Fruit fly (Drosophila melanogaster) whole organism, embryonic: ENCODE data around the gene mib2.

Experiments
- Ada2b ChIP-seq: fragments of 200-800 bp; sonication (Bioruptor generic); IDR thresholded peaks from 2 replicates; pipeline ENCODE4 v1.3.6; 2022; ENCODE audit warnings: missing biosample characterization, missing genetic modification characterization
- Aef1 ChIP-seq: fragments of 200-800 bp; sonication (Bioruptor generic); IDR thresholded peaks from 3 replicates; pipeline ENCODE4 v1.3.6; 2022; ENCODE audit warnings: missing biosample characterization, missing genetic modification characterization
- BEAF-32 ChIP-seq: fragments of 200-800 bp; sonication (Bioruptor generic); optimal IDR thresholded peaks from 3 replicates; lab custom pipeline; 2017; ENCODE audit warnings: missing biosample characterization, missing genetic modification characterization, mild to moderate bottlenecking, moderate library complexity, missing genetic modification reagents
- CG10366 ChIP-seq: fragments of 200-800 bp; sonication (Bioruptor generic); IDR thresholded peaks from 2 replicates; pipeline ENCODE4 v1.3.6; 2022; ENCODE audit warnings: missing biosample characterization, missing genetic modification characterization
- CG13424 ChIP-seq: fragments of 200-800 bp; sonication (Bioruptor generic); optimal IDR thresholded peaks from 2 replicates; lab custom pipeline; 2019; ENCODE audit warnings: missing biosample characterization, mild to moderate bottlenecking, missing genetic modification characterization, moderate library complexity
- CG14710 ChIP-seq: fragments of 200-800 bp; sonication (Bioruptor generic); optimal IDR thresholded peaks from 3 replicates; lab custom pipeline; 2019; ENCODE audit warnings: missing biosample characterization, mild to moderate bottlenecking, missing genetic modification characterization, moderate library complexity
- CG16779 ChIP-seq: fragments of 200-800 bp; sonication (Bioruptor generic); IDR thresholded peaks from 2 replicates; pipeline ENCODE4 v1.3.6; 2022; ENCODE audit warnings: missing biosample characterization, missing genetic modification characterization
- CG1792 ChIP-seq: fragments of 200-800 bp; sonication (Bioruptor generic); optimal IDR thresholded peaks from 2 replicates; lab custom pipeline; 2016; ENCODE audit warnings: missing biosample characterization, missing genetic modification characterization
- CG2678 ChIP-seq: fragments of 200-800 bp; sonication (Bioruptor generic); optimal IDR thresholded peaks from 3 replicates; lab custom pipeline; 2019; ENCODE audit warnings: missing biosample characterization, mild to moderate bottlenecking, missing genetic modification characterization, moderate library complexity
- CG3163 ChIP-seq: fragments of 200-800 bp; sonication (Bioruptor generic); optimal IDR thresholded peaks from 3 replicates; lab custom pipeline; 2016; ENCODE audit warnings: missing biosample characterization, missing genetic modification characterization
- CG34376 ChIP-seq: fragments of 200-800 bp; sonication (Bioruptor generic); optimal IDR thresholded peaks from 2 replicates; lab custom pipeline; 2018; ENCODE audit warnings: missing biosample characterization, mild to moderate bottlenecking, missing genetic modification characterization
- CG8089 ChIP-seq: fragments of 200-800 bp; sonication (Bioruptor generic); optimal IDR thresholded peaks from 3 replicates; lab custom pipeline; 2016; ENCODE audit warnings: missing biosample characterization, missing genetic modification characterization
- CG8359 ChIP-seq: fragments of 200-800 bp; sonication (Bioruptor generic); optimal IDR thresholded peaks from 2 replicates; lab custom pipeline; 2017; ENCODE audit warnings: missing biosample characterization, mild to moderate bottlenecking, missing genetic modification characterization, borderline replicate concordance
- CTCF ChIP-seq: fragments of 200-800 bp; sonication (Bioruptor generic); optimal IDR thresholded peaks from 2 replicates; lab custom pipeline; 2017; ENCODE audit warnings: missing biosample characterization, mild to moderate bottlenecking, missing genetic modification characterization, moderate library complexity
- Chrac-16 ChIP-seq: fragments of 200-800 bp; sonication (Bioruptor generic); optimal IDR thresholded peaks from 3 replicates; lab custom pipeline; 2016; ENCODE audit warnings: missing biosample characterization, missing genetic modification characterization
- CoRest ChIP-seq: fragments of 200-800 bp; sonication (Bioruptor generic); optimal IDR thresholded peaks from 3 replicates; lab custom pipeline; 2018; ENCODE audit warnings: missing biosample characterization, mild to moderate bottlenecking, missing genetic modification characterization, moderate library complexity
- Hmr ChIP-seq: fragments of 200-800 bp; sonication (Bioruptor generic); optimal IDR thresholded peaks from 3 replicates; lab custom pipeline; 2017; ENCODE audit warnings: mild to moderate bottlenecking, missing biosample characterization, missing genetic modification reagents, missing genetic modification characterization
- Hmx ChIP-seq: fragments of 200-800 bp; sonication (Bioruptor generic); optimal IDR thresholded peaks from 2 replicates; lab custom pipeline; 2016; ENCODE audit warnings: missing biosample characterization, missing genetic modification characterization
- Hr3 ChIP-seq: fragments of 200-800 bp; sonication (Bioruptor generic); optimal IDR thresholded peaks from 3 replicates; lab custom pipeline; 2016; ENCODE audit warnings: missing biosample characterization, missing genetic modification characterization
- Lpt ChIP-seq: fragments of >200 bp; optimal IDR thresholded peaks from 2 replicates; lab custom pipeline; 2018; ENCODE audit warnings: missing biosample characterization, missing genetic modification characterization
- Mes4 ChIP-seq: fragments of 200-800 bp; sonication (Bioruptor generic); optimal IDR thresholded peaks from 2 replicates; lab custom pipeline; 2016; ENCODE audit warnings: missing biosample characterization, missing genetic modification characterization
- Mrtf ChIP-seq: fragments of 200-800 bp; sonication (Bioruptor generic); IDR thresholded peaks from 3 replicates; pipeline ENCODE4 v1.3.6; 2022; ENCODE audit warnings: missing biosample characterization, missing genetic modification characterization
- Oli ChIP-seq: fragments of 200-800 bp; sonication (Bioruptor generic); optimal IDR thresholded peaks from 2 replicates; lab custom pipeline; 2018; ENCODE audit warnings: missing biosample characterization, mild to moderate bottlenecking, missing genetic modification characterization, moderate library complexity
- Ptx1 ChIP-seq: fragments of 200-800 bp; sonication (Bioruptor generic); IDR thresholded peaks from 2 replicates; pipeline ENCODE4 v1.3.6; 2022; ENCODE audit warnings: missing biosample characterization, missing genetic modification characterization
- Ravus ChIP-seq: fragments of 200-800 bp; sonication (Bioruptor generic); IDR thresholded peaks from 2 replicates; pipeline ENCODE4 v1.3.6; 2022; ENCODE audit warnings: missing biosample characterization, missing genetic modification characterization
- YL-1 ChIP-seq: fragments of 200-800 bp; sonication (Bioruptor generic); optimal IDR thresholded peaks from 3 replicates; lab custom pipeline; 2017; ENCODE audit warnings: missing biosample characterization, mild to moderate bottlenecking, missing genetic modification characterization
- ab ChIP-seq: fragments of 200-800 bp; sonication (Bioruptor generic); optimal IDR thresholded peaks from 2 replicates; lab custom pipeline; 2016; ENCODE audit warnings: missing biosample characterization, missing genetic modification characterization
- ac ChIP-seq: fragments of 200-800 bp; sonication (Bioruptor generic); optimal IDR thresholded peaks from 3 replicates; lab custom pipeline; 2017; ENCODE audit warnings: missing biosample characterization, mild to moderate bottlenecking, missing genetic modification characterization
- al ChIP-seq: fragments of 200-800 bp; sonication (Bioruptor generic); IDR thresholded peaks from 2 replicates; pipeline ENCODE4 v1.3.6; 2022; ENCODE audit warnings: missing biosample characterization, missing genetic modification characterization
- bigmax ChIP-seq: fragments of 200-800 bp; sonication (Bioruptor generic); optimal IDR thresholded peaks from 2 replicates; lab custom pipeline; 2018; ENCODE audit warnings: missing biosample characterization, mild to moderate bottlenecking, missing genetic modification characterization
- cato ChIP-seq: fragments of 200-800 bp; sonication (Bioruptor generic); optimal IDR thresholded peaks from 2 replicates; lab custom pipeline; 2016; ENCODE audit warnings: missing biosample characterization, missing genetic modification characterization, borderline replicate concordance
- chif ChIP-seq, 2 experiments: fragments of 200-800 bp; sonication (Bioruptor generic); optimal IDR thresholded peaks; 3 replicates each; lab custom pipeline; 2016; ENCODE audit warnings: missing biosample characterization in 2 of 2, missing genetic modification characterization in 2 of 2
- chn ChIP-seq: fragments of 200-800 bp; sonication (Bioruptor generic); optimal IDR thresholded peaks from 2 replicates; lab custom pipeline; 2016; ENCODE audit warnings: missing biosample characterization, missing genetic modification characterization
- danr ChIP-seq: fragments of 200-800 bp; sonication (Bioruptor generic); IDR thresholded peaks from 2 replicates; pipeline ENCODE4 v1.3.6; 2022; ENCODE audit warnings: missing biosample characterization, missing genetic modification characterization
- ewg ChIP-seq: fragments of 200-800 bp; sonication (Bioruptor generic); optimal IDR thresholded peaks from 3 replicates; lab custom pipeline; 2017; ENCODE audit warnings: mild to moderate bottlenecking, missing biosample characterization, missing genetic modification reagents, missing genetic modification characterization
- fd102C ChIP-seq: fragments of 200-800 bp; sonication (Bioruptor generic); optimal IDR thresholded peaks from 2 replicates; lab custom pipeline; 2018; ENCODE audit warnings: missing biosample characterization, mild to moderate bottlenecking, missing genetic modification characterization, moderate library complexity
- insv ChIP-seq, 2 experiments: fragments of 200-800 bp; sonication (Bioruptor generic); optimal IDR thresholded peaks; 3 replicates each; lab custom pipeline; 2016 to 2018; ENCODE audit warnings: missing biosample characterization in 2 of 2, missing genetic modification characterization in 2 of 2
- jumu ChIP-seq: fragments of 200-800 bp; sonication (Bioruptor generic); optimal IDR thresholded peaks from 3 replicates; lab custom pipeline; 2016; ENCODE audit warnings: missing biosample characterization, missing genetic modification characterization
- kni ChIP-seq: fragments of 200-800 bp; sonication (Bioruptor generic); optimal IDR thresholded peaks from 3 replicates; lab custom pipeline; 2017; ENCODE audit warnings: mild to moderate bottlenecking, missing biosample characterization, missing genetic modification reagents, missing genetic modification characterization
- lov ChIP-seq, 2 experiments: fragments of 200-800 bp in 1 of 2; fragments of >200 bp in 1 of 2; sonication (Bioruptor generic) in 1 of 2; IDR thresholded peaks in 1 of 2; optimal IDR thresholded peaks in 1 of 2; 2 replicates in 1 of 2; 3 replicates in 1 of 2; pipeline versions ENCODE4 v1.3.6 to Lab custom; 2017 to 2022; ENCODE audit warnings: missing biosample characterization in 1 of 2, missing genetic modification characterization in 1 of 2
- maf-S ChIP-seq: fragments of 200-800 bp; sonication (Bioruptor generic); optimal IDR thresholded peaks from 2 replicates; lab custom pipeline; 2016; ENCODE audit warnings: missing biosample characterization, missing genetic modification characterization
- mam ChIP-seq: fragments of 200-800 bp; sonication (Bioruptor generic); optimal IDR thresholded peaks from 3 replicates; lab custom pipeline; 2016; ENCODE audit warnings: missing biosample characterization, missing genetic modification characterization
- pan ChIP-seq, 4 experiments: fragments of >200 bp in 3 of 4; fragments of 200-800 bp in 1 of 4; sonication (Bioruptor generic) in 1 of 4; optimal IDR thresholded peaks in 3 of 4; IDR thresholded peaks in 1 of 4; 2 replicates each; pipeline versions ENCODE4 v1.3.6 to Lab custom; 2017 to 2022; ENCODE audit warnings: missing biosample characterization in 2 of 4, missing genetic modification characterization in 2 of 4, mixed read lengths in 1 of 4
- run ChIP-seq: fragments of 200-800 bp; sonication (Bioruptor generic); optimal IDR thresholded peaks from 3 replicates; lab custom pipeline; 2018; ENCODE audit warnings: missing biosample characterization, mild to moderate bottlenecking, missing genetic modification characterization
- scrt ChIP-seq: fragments of 200-800 bp; sonication (Bioruptor generic); optimal IDR thresholded peaks from 2 replicates; lab custom pipeline; 2018; ENCODE audit warnings: missing biosample characterization, mild to moderate bottlenecking, missing genetic modification characterization, moderate library complexity
- shn ChIP-seq: fragments of 200-800 bp; sonication (Bioruptor generic); optimal IDR thresholded peaks from 3 replicates; lab custom pipeline; 2016; ENCODE audit warnings: missing biosample characterization, missing genetic modification characterization
- sob ChIP-seq: fragments of 200-800 bp; sonication (Bioruptor generic); IDR thresholded peaks from 2 replicates; pipeline ENCODE4 v1.3.6; 2022; ENCODE audit warnings: missing biosample characterization, missing genetic modification characterization
- stwl ChIP-seq: fragments of 200-800 bp; sonication (Bioruptor generic); optimal IDR thresholded peaks from 3 replicates; lab custom pipeline; 2018; ENCODE audit warnings: missing biosample characterization, mild to moderate bottlenecking, missing genetic modification characterization, moderate library complexity
- wor ChIP-seq: fragments of 200-800 bp; sonication (Bioruptor generic); IDR thresholded peaks from 2 replicates; pipeline ENCODE4 v1.3.6; 2022; ENCODE audit warnings: missing biosample characterization, missing genetic modification characterization
- zfh1 ChIP-seq: fragments of 200-800 bp; sonication (Bioruptor generic); IDR thresholded peaks from 3 replicates; pipeline ENCODE4 v1.3.6; 2022; ENCODE audit warnings: missing biosample characterization, missing genetic modification characterization

mib2 gene

dm6 chr2L:19051534-19052100, 17.4 kb downstream of the mib2 start, which contains the start of gene Rpn3 (continued):
- TF ChIP-seq Chrac-16, result peak; percentile 88
- no peak for TF ChIP-seq pan (optimal IDR thresholded peaks at IDR 0.05; lab: Kevin White, UChicago)
- peak in 1 of 2 experiments; percentile 92 for TF ChIP-seq pan (GFP tag; optimal IDR thresholded peaks at IDR 0.05 in 1 of 2, IDR thresholded peaks at IDR 0.05 in 1 of 2)
- TF ChIP-seq Lpt (GFP tag; lab: Kevin White, UChicago), result no peak
- TF ChIP-seq chif (GFP tag; optimal IDR thresholded peaks at IDR 0.05; lab: Kevin White, UChicago), result peak; percentile 75 to 85
- TF ChIP-seq stwl, result peak; percentile 73
- peak; percentile 73 for TF ChIP-seq CG8089 (GFP tag; lab: Kevin White, UChicago)
- no peak for TF ChIP-seq CTCF (GFP tag; lab: Kevin White, UChicago)
- peak; percentile 9 for TF ChIP-seq CG34376 (GFP tag; lab: Kevin White, UChicago)
- TF ChIP-seq cato, result peak; percentile 80
- peak; percentile 89 for TF ChIP-seq Ada2b (GFP tag; lab: Robert Waterston, UW)
- no peak for TF ChIP-seq lov (optimal IDR thresholded peaks at IDR 0.05; lab: Kevin White, UChicago)
- peak; percentile 75; the same call in 1 of the 3 replicates for TF ChIP-seq lov (GFP tag; IDR thresholded peaks at IDR 0.05; lab: Robert Waterston, UW)
- TF ChIP-seq CG3163 (GFP tag; lab: Kevin White, UChicago), result peak; percentile 60
- peak; percentile 20 for TF ChIP-seq run (tag; lab: Kevin White, UChicago)
- no peak for TF ChIP-seq insv (GFP tag; optimal IDR thresholded peaks at IDR 0.05; lab: Kevin White, UChicago)
- TF ChIP-seq maf-S (GFP tag; lab: Kevin White, UChicago), result peak; percentile 76
- peak; percentile 84 for TF ChIP-seq CG10366 (GFP tag; lab: Robert Waterston, UW)
- peak; percentile 86 for TF ChIP-seq Hmr (GFP tag; lab: Kevin White, UChicago)
- TF ChIP-seq scrt (GFP tag; lab: Kevin White, UChicago), result peak; percentile 63
- TF ChIP-seq Hmx, result no peak
- peak; percentile 83 for TF ChIP-seq CG2678 (tag; lab: Kevin White, UChicago)
- peak; percentile 78 for TF ChIP-seq Mes4 (GFP tag; lab: Kevin White, UChicago)
- TF ChIP-seq CG13424 (tag; lab: Kevin White, UChicago), result peak; percentile 82
- TF ChIP-seq Oli (tag; lab: Kevin White, UChicago), result peak; percentile 82
- no peak for TF ChIP-seq kni
- no peak for TF ChIP-seq ac
- peak; percentile 70 for TF ChIP-seq BEAF-32 (GFP tag; lab: Kevin White, UChicago)
- TF ChIP-seq Mrtf (GFP tag; lab: Robert Waterston, UW), result peak; percentile 20; the same call in 1 of the 3 replicates
- no peak for TF ChIP-seq bigmax (GFP tag; lab: Kevin White, UChicago)
- peak; percentile 37 for TF ChIP-seq fd102C (GFP tag; lab: Kevin White, UChicago)
- TF ChIP-seq CoRest (tag; lab: Kevin White, UChicago), result peak; percentile 81
- peak; percentile 45 for TF ChIP-seq CG1792 (GFP tag; lab: Kevin White, UChicago)
- peak; percentile 86 for TF ChIP-seq Hr3 (GFP tag; lab: Kevin White, UChicago)
- peak; percentile 77 for TF ChIP-seq chn
- peak; percentile 91 for TF ChIP-seq Ptx1
- TF ChIP-seq mam, result peak; percentile 83
- TF ChIP-seq YL-1 (GFP tag; lab: Kevin White, UChicago), result peak; percentile 71
- peak; percentile 82 for TF ChIP-seq shn
- TF ChIP-seq zfh1 (GFP tag; lab: Robert Waterston, UW), result peak; percentile 90
- peak; percentile 76 for TF ChIP-seq al (GFP tag; lab: Robert Waterston, UW)
- TF ChIP-seq sob (GFP tag; lab: Robert Waterston, UW), result peak; percentile 86
- peak; percentile 73 for TF ChIP-seq jumu (GFP tag; lab: Kevin White, UChicago)
- TF ChIP-seq Aef1, result peak; percentile 82
- peak; percentile 87 for TF ChIP-seq CG14710 (tag; lab: Kevin White, UChicago)
- peak; percentile 63 for TF ChIP-seq danr (GFP tag; lab: Robert Waterston, UW)
- peak; percentile 59 for TF ChIP-seq ewg (GFP tag; lab: Kevin White, UChicago)
- TF ChIP-seq ab (GFP tag; lab: Kevin White, UChicago), result peak; percentile 12
- TF ChIP-seq Ravus (GFP tag; lab: Robert Waterston, UW), result peak; percentile 55; the same call in 1 of the 2 replicates
- peak; percentile 71 for TF ChIP-seq wor
- no peak for TF ChIP-seq CG8359 (GFP tag; lab: Kevin White, UChicago)
- no peak for TF ChIP-seq CG16779 (GFP tag; lab: Robert Waterston, UW)
